Worm (Caenorhabditis elegans) whole organism, early embryonic: Measurements from ENCODE around the gene mct-5.

Experiments
- F13C5.2 ChIP-seq: sonication (generic microtip); optimal IDR thresholded peaks from 2 replicates; lab custom pipeline; 2017; ENCODE audit warnings: mild to moderate bottlenecking, missing genetic modification characterization, inconsistent platforms, missing compliant biosample characterization
- ama-1 ChIP-seq: fragments of 150-350 bp; optimal IDR thresholded peaks from 2 replicates; lab custom pipeline; 2014
- ceh-13 ChIP-seq: fragments of 200-800 bp; sonication (Bioruptor generic); optimal IDR thresholded peaks from 2 replicates; lab custom pipeline; 2018; ENCODE audit warnings: mild to moderate bottlenecking, missing genetic modification characterization, missing compliant biosample characterization
- ceh-36 ChIP-seq: sonication (generic microtip); optimal IDR thresholded peaks from 2 replicates; lab custom pipeline; 2016; ENCODE audit warnings: missing genetic modification characterization, inconsistent platforms, missing compliant biosample characterization
- ets-7 ChIP-seq: sonication (generic microtip); optimal IDR thresholded peaks from 2 replicates; lab custom pipeline; 2016; ENCODE audit warnings: missing genotype, missing genetic modification characterization, missing compliant biosample characterization
- flt-1 ChIP-seq: fragments of 200-800 bp; sonication (Bioruptor generic); IDR thresholded peaks from 2 replicates; pipeline ENCODE4 v1.3.6; 2022; ENCODE audit warnings: missing genetic modification characterization, missing compliant biosample characterization
- hmbx-1 ChIP-seq: sonication (generic microtip); optimal IDR thresholded peaks from 2 replicates; lab custom pipeline; 2016; ENCODE audit warnings: mild to moderate bottlenecking, missing genetic modification characterization, missing compliant biosample characterization
- hnd-1 ChIP-seq: sonication (generic microtip); optimal IDR thresholded peaks from 2 replicates; lab custom pipeline; 2016; ENCODE audit warnings: missing genetic modification characterization, missing compliant biosample characterization
- pes-1 ChIP-seq: fragments of 200-800 bp; sonication (Bioruptor generic); IDR thresholded peaks from 2 replicates; pipeline ENCODE4 v1.3.6; 2022; ENCODE audit warnings: missing genetic modification reagents, missing genetic modification characterization, missing compliant biosample characterization
- sea-1 ChIP-seq: fragments of 200-800 bp; sonication (Bioruptor generic); conservative IDR thresholded peaks from 2 replicates; pipeline ENCODE4 v1.3.6; 2022; ENCODE audit warnings: missing genetic modification characterization, missing compliant biosample characterization
- tbx-11 ChIP-seq: fragments of 200-800 bp; sonication (Bioruptor generic); IDR thresholded peaks from 2 replicates; pipeline ENCODE4 v1.3.6; 2022; ENCODE audit warnings: missing genetic modification characterization, missing compliant biosample characterization
- tbx-37 ChIP-seq: fragments of 200-800 bp; sonication (Bioruptor generic); conservative IDR thresholded peaks from 2 replicates; pipeline ENCODE4 v1.3.6; 2022; ENCODE audit warnings: missing genetic modification reagents, missing genetic modification characterization, missing compliant biosample characterization

ce11 chrII:7053649-7054048, 44.7 kb downstream of the mct-5 start, which contains the start of gene ZK1127.4:
- TF ChIP-seq hmbx-1 (no peak), flt-1 (no peak), ama-1 (no peak), ceh-36 (tag; lab: Kevin White, UChicago) (no peak), hnd-1 (tag; lab: Kevin White, UChicago) (no peak), ceh-13 (GFP tag; lab: Kevin White, UChicago) (no peak), sea-1 (GFP tag; lab: Robert Waterston, UW) (no peak), F13C5.2 (tag; lab: Kevin White, UChicago) (no peak), ets-7 (tag; lab: Kevin White, UChicago) (no peak), pes-1 (GFP tag; lab: Robert Waterston, UW) (no peak), tbx-11 (GFP tag; lab: Robert Waterston, UW) (no peak), tbx-37 (GFP tag; lab: Robert Waterston, UW) (no peak)
